Fruit fly (Drosophila melanogaster): ENCODE results near the gene CG11878.
A peak's percentile ranks its signal among the peaks of the same experiment; 100 is the strongest.

Gene CG11878

DNA sequence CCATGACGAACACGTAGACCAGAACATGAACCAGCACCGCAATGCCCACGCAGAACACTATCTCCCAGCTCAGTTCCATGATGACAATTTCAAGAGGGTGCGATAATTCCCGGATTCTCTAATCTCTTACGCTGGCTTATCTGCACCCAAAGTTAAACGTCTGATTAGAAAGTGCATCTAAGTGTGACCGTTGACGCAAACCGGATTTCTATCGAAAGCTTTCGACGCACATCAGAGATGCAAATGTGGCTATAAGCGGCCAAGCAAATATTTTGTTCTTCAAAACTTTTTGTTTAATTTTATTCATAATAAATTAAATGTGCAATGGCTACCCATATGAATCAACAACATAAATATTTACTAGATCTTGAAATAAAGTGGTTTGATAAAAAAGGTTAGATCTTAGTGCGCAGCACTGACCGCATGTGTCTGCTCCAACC, 11.3 kb upstream of the CG11878 start, which contains the start of the genes Kdsr and CG11858 (continued):
- TF ChIP-seq bigmax (GFP tag; optimal IDR thresholded peaks at IDR 0.05), result no peak
- TF ChIP-seq Bdp1 (GFP tag; optimal IDR thresholded peaks at IDR 0.05), result peak; percentile 27
- no peak for TF ChIP-seq dan (GFP tag; IDR thresholded peaks at IDR 0.05)
- TF ChIP-seq CG4820 (GFP tag; optimal IDR thresholded peaks at IDR 0.05), result peak; percentile 23
- TF ChIP-seq Spps (tag; optimal IDR thresholded peaks at IDR 0.05), result peak; percentile 51
- peak; percentile 68 for TF ChIP-seq CG32532 (GFP tag; IDR thresholded peaks at IDR 0.05)
- TF ChIP-seq nerfin-1 (tag; optimal IDR thresholded peaks at IDR 0.05), result peak; percentile 28
- no peak for TF ChIP-seq mld (GFP tag; IDR thresholded peaks at IDR 0.05; ENCODE audit: partially characterized antibody)
- TF ChIP-seq tll (GFP tag; optimal IDR thresholded peaks at IDR 0.05), result no peak
- TF ChIP-seq ash1 (GFP tag; optimal IDR thresholded peaks at IDR 0.05), result no peak
- TF ChIP-seq Sox100B (GFP tag; optimal IDR thresholded peaks at IDR 0.05), result no peak
- TF ChIP-seq shn (GFP tag; optimal IDR thresholded peaks at IDR 0.05), result peak; percentile 59
- TF ChIP-seq eve (GFP tag; optimal IDR thresholded peaks at IDR 0.05), result no peak
- TF ChIP-seq Lpt (GFP tag; optimal IDR thresholded peaks at IDR 0.05), result no peak
- TF ChIP-seq disco-r (GFP tag; optimal IDR thresholded peaks at IDR 0.05), result peak; percentile 31
- no peak for TF ChIP-seq CG2678 (tag; optimal IDR thresholded peaks at IDR 0.05)
- TF ChIP-seq CG31441 (GFP tag; IDR thresholded peaks at IDR 0.05), result no peak; the same call in 1 of the 2 replicates
- peak; percentile 45; the same call in 1 of the 4 replicates for TF ChIP-seq Dll (GFP tag; IDR thresholded peaks at IDR 0.05; ENCODE audit: partially characterized antibody)
- TF ChIP-seq psq (GFP tag; optimal IDR thresholded peaks at IDR 0.05), result peak; percentile 9
- peak; percentile 37; the same call in 1 of the 2 replicates for TF ChIP-seq CG4730 (GFP tag; IDR thresholded peaks at IDR 0.05)
- TF ChIP-seq sim (GFP tag; IDR thresholded peaks at IDR 0.05), result 0 out of 2 replicates have a peak, but pooled peaks have one; percentile 17
- peak; percentile 50 for TF ChIP-seq Rx (GFP tag; IDR thresholded peaks at IDR 0.05)
- no peak for TF ChIP-seq NC2α (GFP tag; optimal IDR thresholded peaks at IDR 0.05)
- TF ChIP-seq CG2120 (GFP tag; optimal IDR thresholded peaks at IDR 0.05), result peak; percentile 82
- TF ChIP-seq dm (GFP tag; optimal IDR thresholded peaks at IDR 0.05), result peak; percentile 74
- no peak for TF ChIP-seq dmrt99B (tag; optimal IDR thresholded peaks at IDR 0.05)
- peak; percentile 30 for TF ChIP-seq her (GFP tag; optimal IDR thresholded peaks at IDR 0.05)
- TF ChIP-seq CG7556 (GFP tag; optimal IDR thresholded peaks at IDR 0.05), result no peak
- peak; percentile 64 for TF ChIP-seq CG7839 (tag; optimal IDR thresholded peaks at IDR 0.05)
- TF ChIP-seq CG9932 (GFP tag; IDR thresholded peaks at IDR 0.05), result peak; percentile 80
- TF ChIP-seq lov (optimal IDR thresholded peaks at IDR 0.05), result no peak
- 0 out of 3 replicates have a peak, but pooled peaks have one; percentile 63 for TF ChIP-seq lov (GFP tag; IDR thresholded peaks at IDR 0.05)
- no peak for TF ChIP-seq tio (GFP tag; optimal IDR thresholded peaks at IDR 0.05)
- no peak for TF ChIP-seq toy (GFP tag; IDR thresholded peaks at IDR 0.05)
- peak; percentile 76 for TF ChIP-seq CG9797 (GFP tag; optimal IDR thresholded peaks at IDR 0.05)
- TF ChIP-seq CG34376 (GFP tag; optimal IDR thresholded peaks at IDR 0.05), result peak; percentile 77
- no peak for TF ChIP-seq NK7.1 (GFP tag; optimal IDR thresholded peaks at IDR 0.05)
- TF ChIP-seq sc (optimal IDR thresholded peaks at IDR 0.05), result no peak
- no peak for TF ChIP-seq sc (GFP tag; optimal IDR thresholded peaks at IDR 0.05)
- peak; percentile 26 for TF ChIP-seq CG9609 (GFP tag; optimal IDR thresholded peaks at IDR 0.05)
- TF ChIP-seq nau (GFP tag; optimal IDR thresholded peaks at IDR 0.05), result no peak
- peak; percentile 94 for TF ChIP-seq Ets65A (GFP tag)
- TF ChIP-seq Ravus (GFP tag; IDR thresholded peaks at IDR 0.05), result peak; percentile 11; the same call in 1 of the 2 replicates
- TF ChIP-seq Atf6 (GFP tag; IDR thresholded peaks at IDR 0.05), result peak; percentile 69
- no peak for TF ChIP-seq Vsx1 (GFP tag; optimal IDR thresholded peaks at IDR 0.05)
- peak; percentile 61 for TF ChIP-seq pzg (GFP tag; optimal IDR thresholded peaks at IDR 0.05)
- TF ChIP-seq CG9215 (GFP tag; IDR thresholded peaks at IDR 0.05), result peak; percentile 59
- no peak for TF ChIP-seq CG1024 (GFP tag; IDR thresholded peaks at IDR 0.05)
- no peak for TF ChIP-seq salm (tag; optimal IDR thresholded peaks at IDR 0.05)
- TF ChIP-seq zfh2 (GFP tag; optimal IDR thresholded peaks at IDR 0.05), result peak; percentile 71
- TF ChIP-seq ken (GFP tag; IDR thresholded peaks at IDR 0.05), result peak; percentile 70; the same call in 2 of the 3 replicates
- no peak for TF ChIP-seq HLH4C (GFP tag; IDR thresholded peaks at IDR 0.05; ENCODE audit: partially characterized antibody)
